Worm (Caenorhabditis elegans) whole organism, L4 larva: Measurements from ENCODE around the gene C04A2.15.

Experiments used
- ZK337.2 ChIP-seq: fragments of 200-800 bp; sonication (Bioruptor generic); IDR thresholded peaks from 2 replicates; pipeline ENCODE4 v1.3.6; 2022; ENCODE audit warnings: missing genetic modification reagents, missing genetic modification characterization, missing compliant biosample characterization
- pqm-1 ChIP-seq: sonication (generic microtip); optimal IDR thresholded peaks from 2 replicates; lab custom pipeline; 2017; ENCODE audit warnings: missing biosample characterization, missing genetic modification characterization
- unc-130 ChIP-seq: sonication (generic microtip); optimal IDR thresholded peaks from 2 replicates; lab custom pipeline; 2016; ENCODE audit warnings: missing genetic modification reagents, missing genetic modification characterization, missing compliant biosample characterization

ce11 chrII:6889580-6889922 lies 37.5 kb downstream of the C04A2.15 start:
- TF ChIP-seq pqm-1 (no peak), ZK337.2 (GFP tag; lab: Robert Waterston, UW) (no peak), unc-130 (no peak)
